Fruit fly (Drosophila melanogaster) whole organism, pupa: ENCODE data around the gene nst.

Experiments
- CG10348 ChIP-seq: fragments of 200-800 bp; sonication (Bioruptor generic); IDR thresholded peaks from 2 replicates; pipeline ENCODE4 v1.3.6; 2022; ENCODE audit warnings: missing biosample characterization, missing genetic modification characterization
- CG12605 ChIP-seq: fragments of 200-800 bp; sonication (Bioruptor generic); IDR thresholded peaks from 2 replicates; pipeline ENCODE4 v1.3.6; 2022; ENCODE audit warnings: missing biosample characterization, missing genetic modification characterization
- CG17806 ChIP-seq: fragments of 200-800 bp; sonication (Bioruptor generic); optimal IDR thresholded peaks from 2 replicates; lab custom pipeline; 2018; ENCODE audit warnings: missing biosample characterization, mild to moderate bottlenecking, missing genetic modification characterization, moderate library complexity
- CG32121 ChIP-seq: fragments of 200-800 bp; sonication (Bioruptor generic); IDR thresholded peaks from 2 replicates; pipeline ENCODE4 v1.3.6; 2022; ENCODE audit warnings: missing biosample characterization, missing genetic modification characterization
- CG4496 ChIP-seq: fragments of 200-800 bp; sonication (Bioruptor generic); IDR thresholded peaks from 3 replicates; pipeline ENCODE4 v1.3.6; 2022; ENCODE audit warnings: missing biosample characterization, missing genetic modification characterization
- CG8301 ChIP-seq: fragments of 200-800 bp; sonication (Bioruptor generic); optimal IDR thresholded peaks from 2 replicates; lab custom pipeline; 2018; ENCODE audit warnings: missing biosample characterization, mild to moderate bottlenecking, missing genetic modification characterization
- CG9948 ChIP-seq: fragments of 200-800 bp; sonication (Bioruptor generic); optimal IDR thresholded peaks from 2 replicates; lab custom pipeline; 2018; ENCODE audit warnings: missing biosample characterization, mild to moderate bottlenecking, missing genetic modification characterization, moderate library complexity
- D1 ChIP-seq: fragments of 200-800 bp; sonication (Bioruptor generic); optimal IDR thresholded peaks from 2 replicates; lab custom pipeline; 2018; ENCODE audit warnings: missing biosample characterization, mild to moderate bottlenecking, missing genetic modification characterization, moderate library complexity
- EcR ChIP-seq: fragments of 200-800 bp; sonication (Bioruptor generic); optimal IDR thresholded peaks from 3 replicates; lab custom pipeline; 2019; ENCODE audit warnings: missing biosample characterization, missing genetic modification characterization, mild to moderate bottlenecking, moderate library complexity, missing genetic modification reagents
- Ets98B ChIP-seq: fragments of 200-800 bp; sonication (Bioruptor generic); IDR thresholded peaks from 2 replicates; pipeline ENCODE4 v1.3.6; 2022; ENCODE audit warnings: missing biosample characterization, missing genetic modification characterization
- Pif1A ChIP-seq: fragments of 200-800 bp; sonication (Bioruptor generic); optimal IDR thresholded peaks from 3 replicates; lab custom pipeline; 2016; ENCODE audit warnings: missing biosample characterization, missing genetic modification characterization
- Pif1B ChIP-seq: fragments of 200-800 bp; sonication (Bioruptor generic); optimal IDR thresholded peaks from 3 replicates; lab custom pipeline; 2016; ENCODE audit warnings: missing biosample characterization, missing genetic modification characterization
- Snoo ChIP-seq: fragments of 200-800 bp; sonication (Bioruptor generic); optimal IDR thresholded peaks from 3 replicates; lab custom pipeline; 2017; ENCODE audit warnings: missing biosample characterization, mild to moderate bottlenecking, missing genetic modification characterization, inconsistent platforms

DNA sequence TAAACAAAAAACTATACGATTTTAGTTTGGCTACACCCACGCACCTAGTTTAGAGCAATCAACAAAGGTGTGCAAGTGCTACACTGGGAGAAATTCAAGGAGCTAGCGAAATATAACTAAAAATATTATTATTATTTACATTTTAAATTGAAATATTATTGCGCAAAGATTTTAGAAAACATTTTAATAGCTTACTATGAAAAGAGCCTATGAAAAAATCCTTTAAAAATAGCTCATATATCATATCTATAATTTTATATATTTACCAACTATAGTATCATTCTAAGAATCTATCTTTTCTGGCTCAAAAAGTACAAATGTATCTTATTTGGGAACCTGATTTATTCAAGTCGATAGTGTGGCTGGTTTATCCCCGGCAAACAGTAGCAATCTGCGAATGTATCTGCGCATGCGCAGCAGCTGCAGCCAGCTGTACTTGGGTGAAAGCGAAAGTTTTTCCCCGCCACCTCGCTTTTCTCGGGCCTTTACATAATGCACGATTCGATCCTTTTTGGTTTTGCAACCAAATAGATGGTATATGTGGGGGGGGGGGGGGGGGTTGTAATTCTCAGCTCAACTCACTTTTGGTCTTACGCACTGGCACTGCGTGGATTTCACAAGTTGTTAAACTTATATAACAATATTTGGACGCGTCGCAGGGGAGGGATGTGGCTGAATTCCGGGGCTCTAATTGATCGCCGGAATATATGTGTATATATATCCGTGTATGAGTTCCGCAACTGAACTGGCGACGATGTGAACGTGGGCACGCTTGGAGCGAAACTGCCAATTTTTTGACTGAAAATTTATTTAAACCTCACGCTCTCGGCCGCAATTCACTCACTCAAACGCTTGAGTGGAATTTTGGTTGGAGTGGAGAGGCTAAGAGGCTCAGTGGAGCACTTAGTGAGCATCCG is 33.3 kb downstream of the nst start, which contains the start of gene CG10657:
- TF ChIP-seq Snoo (tag; lab: Kevin White, UChicago) (no peak), Ets98B (no peak; the same call in 1 of the 2 replicates), CG10348 (GFP tag; lab: Robert Waterston, UW) (no peak), CG4496 (0 out of 3 replicates have a peak, but pooled peaks have one; percentile 32), CG17806 (tag; lab: Kevin White, UChicago) (peak; percentile 6), CG12605 (GFP tag; lab: Robert Waterston, UW) (no peak), CG9948 (tag; lab: Kevin White, UChicago) (peak; percentile 18), D1 (tag; lab: Kevin White, UChicago) (no peak), Pif1B (GFP tag; lab: Kevin White, UChicago) (no peak), EcR (GFP tag; lab: Kevin White, UChicago) (no peak), CG8301 (tag; lab: Kevin White, UChicago) (no peak), CG32121 (peak; percentile 35; the same call in 1 of the 2 replicates), Pif1A (GFP tag; lab: Kevin White, UChicago) (no peak)
